Worm (Caenorhabditis elegans) whole organism, L1 larva: ENCODE measurements around the gene nhr-126.

ENCODE experiments used
- C16A3.4 ChIP-seq: fragments of 150-350 bp; optimal IDR thresholded peaks from 2 replicates; lab custom pipeline; 2014; ENCODE audit warnings: missing biosample characterization, missing genetic modification characterization
- C34B4.2 ChIP-seq: sonication (generic microtip); optimal IDR thresholded peaks from 2 replicates; lab custom pipeline; 2017; ENCODE audit warnings: mild to moderate bottlenecking, missing genetic modification characterization, missing compliant biosample characterization
- aly-2 ChIP-seq: fragments of 150-350 bp; optimal IDR thresholded peaks from 2 replicates; lab custom pipeline; 2014; ENCODE audit warnings: missing biosample characterization, missing genetic modification characterization
- ceh-63 ChIP-seq: fragments of 200-800 bp; sonication (Bioruptor generic); optimal IDR thresholded peaks from 2 replicates; lab custom pipeline; 2018; ENCODE audit warnings: mild to moderate bottlenecking, missing genetic modification characterization, missing compliant biosample characterization
- ceh-8 ChIP-seq: fragments of 200-800 bp; sonication (Bioruptor generic); optimal IDR thresholded peaks from 2 replicates; lab custom pipeline; 2018; ENCODE audit warnings: mild to moderate bottlenecking, missing genetic modification characterization, moderate library complexity, missing compliant biosample characterization
- ceh-82 ChIP-seq, 3 experiments: fragments of 150-350 bp in 1 of 3; sonication (generic microtip) in 2 of 3; optimal IDR thresholded peaks; 2 replicates each; lab custom pipeline; 2014 to 2017; ENCODE audit warnings: missing biosample characterization in 3 of 3, missing genetic modification characterization in 3 of 3
- ceh-88 ChIP-seq: fragments of 200-800 bp; sonication (Bioruptor generic); IDR thresholded peaks from 2 replicates; pipeline ENCODE4 v1.3.6; 2022; ENCODE audit warnings: missing genetic modification characterization, missing compliant biosample characterization
- dpl-1 ChIP-seq, 3 experiments: fragments of 150-350 bp in 2 of 3; sonication (generic microtip) in 1 of 3; optimal IDR thresholded peaks; 2 replicates each; lab custom pipeline; 2014 to 2017; ENCODE audit warnings: missing biosample characterization in 3 of 3, missing genetic modification characterization in 3 of 3, missing genetic modification reagents in 3 of 3
- dsc-1 ChIP-seq: sonication (generic microtip); optimal IDR thresholded peaks from 2 replicates; lab custom pipeline; 2016; ENCODE audit warnings: mild to moderate bottlenecking, missing genetic modification characterization, missing compliant biosample characterization
- efl-1 ChIP-seq, 4 experiments: fragments of 150-350 bp; optimal IDR thresholded peaks in 3 of 4; peaks in 1 of 4; 1 replicate in 1 of 4; 2 replicates in 3 of 4; lab custom pipeline; 2014; ENCODE audit warnings: missing biosample characterization in 2 of 4, missing genetic modification characterization in 2 of 4, missing genetic modification reagents in 2 of 4
- egl-13 ChIP-seq: sonication (generic microtip); optimal IDR thresholded peaks from 2 replicates; lab custom pipeline; 2016; ENCODE audit warnings: missing genotype, missing genetic modification reagents, missing genetic modification characterization, missing compliant biosample characterization
- elt-3 ChIP-seq, 6 experiments: fragments of 150-350 bp in 1 of 6; sonication (generic microtip); optimal IDR thresholded peaks; 2 replicates each; lab custom pipeline; 2017 to 2018; ENCODE audit warnings: missing biosample characterization in 6 of 6, missing genetic modification characterization in 6 of 6, inconsistent platforms in 1 of 6
- ets-5 ChIP-seq: fragments of 200-800 bp; sonication (Bioruptor generic); IDR thresholded peaks from 2 replicates; pipeline ENCODE4 v1.3.6; 2022; ENCODE audit warnings: missing genetic modification characterization, missing compliant biosample characterization
- fkh-8 ChIP-seq: sonication (generic microtip); optimal IDR thresholded peaks from 2 replicates; lab custom pipeline; 2016; ENCODE audit warnings: mild to moderate bottlenecking, missing genetic modification characterization, missing compliant biosample characterization
- fos-1 ChIP-seq: fragments of 150-350 bp; optimal IDR thresholded peaks from 2 replicates; lab custom pipeline; 2014; ENCODE audit warnings: missing biosample characterization, missing genetic modification characterization
- hlh-17 ChIP-seq: fragments of 200-800 bp; sonication (Bioruptor generic); optimal IDR thresholded peaks from 2 replicates; lab custom pipeline; 2018; ENCODE audit warnings: missing genetic modification characterization, mild to moderate bottlenecking, missing compliant biosample characterization, moderate library complexity, borderline replicate concordance
- hlh-4 ChIP-seq: sonication (generic microtip); optimal IDR thresholded peaks from 2 replicates; lab custom pipeline; 2016; ENCODE audit warnings: mild to moderate bottlenecking, missing genetic modification characterization, missing compliant biosample characterization
- irx-1 ChIP-seq: sonication (generic microtip); optimal IDR thresholded peaks from 2 replicates; lab custom pipeline; 2016; ENCODE audit warnings: missing genetic modification characterization, missing compliant biosample characterization
- isw-1 ChIP-seq: fragments of 200-800 bp; sonication (Bioruptor generic); IDR thresholded peaks from 2 replicates; pipeline ENCODE4 v1.3.6; 2022; ENCODE audit warnings: missing genetic modification characterization, missing compliant biosample characterization
- lin-13 ChIP-seq: fragments of 150-350 bp; optimal IDR thresholded peaks from 2 replicates; lab custom pipeline; 2014; ENCODE audit warnings: missing biosample characterization, missing genetic modification reagents, missing genetic modification characterization
- lin-14 ChIP-seq: fragments of 200-800 bp; sonication (Bioruptor generic); optimal IDR thresholded peaks from 2 replicates; lab custom pipeline; 2018; ENCODE audit warnings: mild to moderate bottlenecking, missing genetic modification characterization, moderate library complexity, missing compliant biosample characterization
- lin-35 ChIP-seq, 2 experiments: fragments of 150-350 bp; optimal IDR thresholded peaks; 2 replicates each; lab custom pipeline; 2014; ENCODE audit warnings: missing biosample characterization in 2 of 2, missing genetic modification characterization in 2 of 2, missing genetic modification reagents in 2 of 2
- lir-3 ChIP-seq: sonication (generic microtip); optimal IDR thresholded peaks from 2 replicates; lab custom pipeline; 2016; ENCODE audit warnings: mild to moderate bottlenecking, missing genetic modification characterization, moderate library complexity, missing compliant biosample characterization; ENCODE audit not compliant: poor library complexity
- lsy-2 ChIP-seq, 2 experiments: fragments of 150-350 bp; optimal IDR thresholded peaks; 2 replicates each; lab custom pipeline; 2014; ENCODE audit warnings: missing biosample characterization in 2 of 2, missing genetic modification characterization in 2 of 2
- mdl-1 ChIP-seq, 2 experiments: fragments of 150-350 bp; optimal IDR thresholded peaks; 2 replicates each; lab custom pipeline; 2014 to 2017; ENCODE audit warnings: missing biosample characterization in 2 of 2, missing genetic modification characterization in 2 of 2, inconsistent platforms in 1 of 2
- mef-2 ChIP-seq: fragments of 150-350 bp; optimal IDR thresholded peaks from 2 replicates; lab custom pipeline; 2014; ENCODE audit warnings: missing biosample characterization, missing genetic modification characterization
- mep-1 ChIP-seq: fragments of 150-350 bp; optimal IDR thresholded peaks from 2 replicates; lab custom pipeline; 2014; ENCODE audit warnings: missing biosample characterization, missing genetic modification characterization
- nhr-12 ChIP-seq: sonication (generic microtip); optimal IDR thresholded peaks from 2 replicates; lab custom pipeline; 2017; ENCODE audit warnings: missing biosample characterization, missing genetic modification characterization
- nhr-19 ChIP-seq: fragments of 200-800 bp; sonication (Bioruptor generic); conservative IDR thresholded peaks from 2 replicates; pipeline ENCODE4 v1.3.6; 2022; ENCODE audit warnings: missing genetic modification characterization, missing compliant biosample characterization
- nhr-20 ChIP-seq: sonication (generic microtip); optimal IDR thresholded peaks from 2 replicates; lab custom pipeline; 2016; ENCODE audit warnings: mild to moderate bottlenecking, missing genetic modification characterization, missing compliant biosample characterization
- nhr-47 ChIP-seq: sonication (generic microtip); optimal IDR thresholded peaks from 2 replicates; lab custom pipeline; 2016; ENCODE audit warnings: mild to moderate bottlenecking, missing genetic modification characterization, moderate library complexity, missing compliant biosample characterization
- nhr-71 ChIP-seq: sonication (generic microtip); optimal IDR thresholded peaks from 2 replicates; lab custom pipeline; 2016; ENCODE audit warnings: mild to moderate bottlenecking, missing genetic modification characterization, moderate library complexity, missing compliant biosample characterization
- nhr-77 ChIP-seq: fragments of 150-350 bp; optimal IDR thresholded peaks from 2 replicates; lab custom pipeline; 2014; ENCODE audit warnings: missing biosample characterization, missing genetic modification characterization
- nhr-84 ChIP-seq: sonication (generic microtip); optimal IDR thresholded peaks from 2 replicates; lab custom pipeline; 2017; ENCODE audit warnings: missing biosample characterization, missing genetic modification characterization
- nhr-85 ChIP-seq: sonication (generic microtip); peaks from one replicate; lab custom pipeline; 2016; ENCODE audit warnings: missing genetic modification characterization, inconsistent platforms, missing compliant biosample characterization
- pag-3 ChIP-seq: sonication (generic microtip); optimal IDR thresholded peaks from 2 replicates; lab custom pipeline; 2017; ENCODE audit warnings: missing genetic modification characterization, mild to moderate bottlenecking, missing compliant biosample characterization, antibody characterized with exemption, borderline replicate concordance; ENCODE audit not compliant: insufficient read depth
- pax-3 ChIP-seq: fragments of 200-800 bp; sonication (Bioruptor generic); optimal IDR thresholded peaks from 2 replicates; lab custom pipeline; 2018; ENCODE audit warnings: mild to moderate bottlenecking, missing genetic modification characterization, moderate library complexity, missing compliant biosample characterization
- snpc-4 ChIP-seq: fragments of 150-350 bp; optimal IDR thresholded peaks from 2 replicates; lab custom pipeline; 2014; ENCODE audit warnings: missing biosample characterization, missing genetic modification characterization
- snu-23 ChIP-seq: sonication (generic microtip); optimal IDR thresholded peaks from 2 replicates; lab custom pipeline; 2016; ENCODE audit warnings: missing genetic modification characterization, missing compliant biosample characterization
- unc-30 ChIP-seq: sonication (generic microtip); optimal IDR thresholded peaks from 2 replicates; lab custom pipeline; 2017; ENCODE audit warnings: missing biosample characterization, missing genetic modification characterization
- ztf-4 ChIP-seq: fragments of 150-350 bp; optimal IDR thresholded peaks from 2 replicates; lab custom pipeline; 2014; ENCODE audit warnings: missing biosample characterization, missing genetic modification characterization

nhr-126 gene

ce11 chrV:2271750-2272149 is 42.9 kb downstream of the nhr-126 start, which contains the start of gene Y5H2A.1:
Gene Y5H2A.1 (minus strand): TSS chrV:2271850.
- TF ChIP-seq ceh-88 (GFP tag; lab: Robert Waterston, UW) (no peak), snu-23 (GFP tag; lab: Kevin White, UChicago) (no peak), ets-5 (GFP tag; lab: Robert Waterston, UW) (no peak), lin-13 (GFP tag; lab: Kevin White, UChicago) (no peak), nhr-47 (tag; lab: Kevin White, UChicago) (no peak), nhr-71 (tag; lab: Kevin White, UChicago) (no peak), nhr-85 (tag; lab: Kevin White, UChicago) (no peak), elt-3 (tag; optimal IDR thresholded peaks at IDR 0.05; lab: Kevin White, UChicago) (no peak), egl-13 (tag; lab: Kevin White, UChicago) (no peak), ztf-4 (tag; lab: Kevin White, UChicago) (no peak), snpc-4 (tag; lab: Kevin White, UChicago) (no peak), unc-30 (tag; lab: Kevin White, UChicago) (no peak), lsy-2 (tag; optimal IDR thresholded peaks at IDR 0.05; lab: Kevin White, UChicago) (no peak), ceh-8 (no peak), hlh-17 (no peak), C34B4.2 (tag; lab: Kevin White, UChicago) (no peak), isw-1 (GFP tag; lab: Robert Waterston, UW) (no peak), lin-35 (GFP tag; optimal IDR thresholded peaks at IDR 0.05; lab: Kevin White, UChicago) (no peak)
- TF ChIP-seq, all 84 proteins: peak for 0

ce11 chrV:2274253-2274892 is 45.5 kb downstream of the nhr-126 start, which contains the start of the genes Y5H2A.4 and abu-4:
Gene Y5H2A.4 (minus strand): TSS chrV:2274353.
Gene abu-4 (plus strand): TSS chrV:2274842.
- TF ChIP-seq mef-2 (tag; lab: Kevin White, UChicago) (no peak), dsc-1 (no peak), fos-1 (tag; lab: Kevin White, UChicago) (no peak), C16A3.4 (tag; lab: Kevin White, UChicago) (no peak), pax-3 (no peak), lir-3 (tag; lab: Kevin White, UChicago) (no peak), irx-1 (tag; lab: Kevin White, UChicago) (no peak), lin-13 (GFP tag; lab: Kevin White, UChicago) (no peak)

- TF ChIP-seq ceh-63 (no peak), efl-1 (optimal IDR thresholded peaks at IDR 0.05; lab: Kevin White, UChicago) (no peak), efl-1 (GFP tag; optimal IDR thresholded peaks at IDR 0.05 in 1 of 2; lab: Kevin White, UChicago) (peak in 1 of 2 experiments; percentile 81), pag-3 (no peak), lin-13 (GFP tag; lab: Kevin White, UChicago) (peak; percentile 25), nhr-84 (tag; lab: Kevin White, UChicago) (no peak), nhr-71 (tag; lab: Kevin White, UChicago) (peak; percentile 21), fkh-8 (tag; lab: Kevin White, UChicago) (peak; percentile 19), nhr-77 (peak; percentile 50), nhr-20 (tag; lab: Kevin White, UChicago) (peak; percentile 13), snu-23 (GFP tag; lab: Kevin White, UChicago) (peak; percentile 19), lin-14 (peak; percentile 67), nhr-85 (tag; lab: Kevin White, UChicago) (peak; percentile 42), lin-35 (GFP tag; optimal IDR thresholded peaks at IDR 0.05; lab: Kevin White, UChicago) (peak in 1 of 2 experiments; percentile 48), ceh-82 (tag; optimal IDR thresholded peaks at IDR 0.05; lab: Kevin White, UChicago) (peak in 1 of 3 experiments; percentile 21), lir-3 (tag; lab: Kevin White, UChicago) (no peak)
- TF ChIP-seq, all 84 proteins: peak for 11
These were observed 48.4 kb downstream of the nhr-126 start for ce11 chrV:2277260-2277659.

ce11 chrV:2278052-2278451 is 49.2 kb downstream of the nhr-126 start, which contains the start of gene nhr-59:
Gene nhr-59 (minus strand): TSS chrV:2278265.
- TF ChIP-seq isw-1 (GFP tag; lab: Robert Waterston, UW) = no peak
- no peak for TF ChIP-seq nhr-19 (GFP tag; lab: Robert Waterston, UW)
- peak; percentile 53 for TF ChIP-seq nhr-20 (tag; lab: Kevin White, UChicago)
- peak in 1 of 2 experiments; percentile 7 for TF ChIP-seq efl-1 (optimal IDR thresholded peaks at IDR 0.05; lab: Kevin White, UChicago)
- no peak for TF ChIP-seq efl-1 (GFP tag; optimal IDR thresholded peaks at IDR 0.05 in 1 of 2; lab: Kevin White, UChicago)
- no peak for TF ChIP-seq hlh-4 (tag; lab: Kevin White, UChicago)
- TF ChIP-seq snu-23 (GFP tag; lab: Kevin White, UChicago) = no peak
- no peak for TF ChIP-seq mdl-1 (tag; optimal IDR thresholded peaks at IDR 0.05; lab: Kevin White, UChicago)
- no peak for TF ChIP-seq nhr-12 (tag; lab: Kevin White, UChicago)
- TF ChIP-seq ceh-82 (tag; optimal IDR thresholded peaks at IDR 0.05; lab: Kevin White, UChicago) = no peak
- TF ChIP-seq dpl-1 (GFP tag; optimal IDR thresholded peaks at IDR 0.05; lab: Kevin White, UChicago) = peak in 1 of 3 experiments; percentile 11
- no peak for TF ChIP-seq ztf-4 (tag; lab: Kevin White, UChicago)
- TF ChIP-seq lin-13 (GFP tag; lab: Kevin White, UChicago) = no peak
- peak; percentile 0 for TF ChIP-seq mep-1
- peak; percentile 22 for TF ChIP-seq nhr-71 (tag; lab: Kevin White, UChicago)
- TF ChIP-seq lin-14 = peak; percentile 68
- peak; percentile 15 for TF ChIP-seq aly-2
- peak in 1 of 2 experiments; percentile 56 for TF ChIP-seq lin-35 (GFP tag; optimal IDR thresholded peaks at IDR 0.05; lab: Kevin White, UChicago)
